Fruit fly (Drosophila melanogaster): ENCODE results near the gene FER.
A peak's percentile ranks its signal among the peaks of the same experiment; 100 is the strongest.

The FER gene

dm6 chr3R:9349267-9349820 is 45.0 kb downstream of the FER start (continued):
- no peak for TF ChIP-seq Doc2 (GFP tag; IDR thresholded peaks at IDR 0.05)
- no peak for TF ChIP-seq CG9215 (GFP tag; IDR thresholded peaks at IDR 0.05)
- peak; percentile 56 for TF ChIP-seq Kr (GFP tag; optimal IDR thresholded peaks at IDR 0.05)
- peak; percentile 91 for TF ChIP-seq grau (tag; optimal IDR thresholded peaks at IDR 0.05)
- TF ChIP-seq Awh (GFP tag; IDR thresholded peaks at IDR 0.05) = 0 out of 2 replicates have a peak, but pooled peaks have one; percentile 7

dm6 chr3R:9348379-9348721 is 46.0 kb downstream of the FER start:
- TF ChIP-seq E2f2 (GFP tag; IDR thresholded peaks at IDR 0.05) (0 out of 2 replicates have a peak, but pooled peaks have one; percentile 3), nom (GFP tag; optimal IDR thresholded peaks at IDR 0.05) (peak; percentile 18), ro (GFP tag; IDR thresholded peaks at IDR 0.05) (no peak), Med (GFP tag) (no peak)

- TF ChIP-seq CG33557 (GFP tag; optimal IDR thresholded peaks at IDR 0.05) (peak; percentile 28), CG12391 (tag; optimal IDR thresholded peaks at IDR 0.05) (peak; percentile 53), Sox102F (GFP tag; optimal IDR thresholded peaks at IDR 0.05) (peak; percentile 17), phol (tag; optimal IDR thresholded peaks at IDR 0.05) (peak; percentile 23), caup (GFP tag; optimal IDR thresholded peaks at IDR 0.05; ENCODE audit: severe bottlenecking) (no peak), CG18599 (GFP tag; optimal IDR thresholded peaks at IDR 0.05) (peak; percentile 46), lbe (GFP tag; optimal IDR thresholded peaks at IDR 0.05) (no peak), Spps (tag; optimal IDR thresholded peaks at IDR 0.05) (no peak), CG15696 (tag; optimal IDR thresholded peaks at IDR 0.05) (peak; percentile 41), CG4424 (GFP tag; optimal IDR thresholded peaks at IDR 0.05) (peak; percentile 43), ci (GFP tag; IDR thresholded peaks at IDR 0.05) (0 out of 3 replicates have a peak, but pooled peaks have one; percentile 13), psq (GFP tag; optimal IDR thresholded peaks at IDR 0.05) (peak; percentile 4), fd96Cb (tag; optimal IDR thresholded peaks at IDR 0.05) (peak; percentile 25), tio (GFP tag; optimal IDR thresholded peaks at IDR 0.05) (peak; percentile 20), CG10979 (tag; optimal IDR thresholded peaks at IDR 0.05) (peak; percentile 61), Blimp-1 (GFP tag; optimal IDR thresholded peaks at IDR 0.05) (peak; percentile 28), CG30403 (GFP tag; optimal IDR thresholded peaks at IDR 0.05) (peak; percentile 19), az2 (GFP tag; optimal IDR thresholded peaks at IDR 0.05) (peak; percentile 10), CG7928 (GFP tag; optimal IDR thresholded peaks at IDR 0.05) (no peak), trem (tag; optimal IDR thresholded peaks at IDR 0.05) (no peak), gem (tag; optimal IDR thresholded peaks at IDR 0.05) (peak; percentile 48), so (GFP tag; IDR thresholded peaks at IDR 0.05) (0 out of 3 replicates have a peak, but pooled peaks have one; percentile 43), tll (GFP tag; optimal IDR thresholded peaks at IDR 0.05) (no peak), lmd (GFP tag; IDR thresholded peaks at IDR 0.05) (0 out of 2 replicates have a peak, but pooled peaks have one; percentile 9), Sry-β (GFP tag; optimal IDR thresholded peaks at IDR 0.05) (no peak), Ssrp (tag; optimal IDR thresholded peaks at IDR 0.05) (peak; percentile 16), Rx (GFP tag; IDR thresholded peaks at IDR 0.05) (0 out of 2 replicates have a peak, but pooled peaks have one; percentile 7), CG2712 (tag; optimal IDR thresholded peaks at IDR 0.05) (peak; percentile 29), CG14860 (GFP tag; IDR thresholded peaks at IDR 0.05; ENCODE audit: partially characterized antibody) (no peak), pros (GFP tag; optimal IDR thresholded peaks at IDR 0.05) (peak; percentile 91), dmrt11E (tag; optimal IDR thresholded peaks at IDR 0.05) (peak; percentile 71), CG31441 (GFP tag; IDR thresholded peaks at IDR 0.05) (0 out of 2 replicates have a peak, but pooled peaks have one; percentile 39), sens (GFP tag) (peak; percentile 47), CG11093 (GFP tag; IDR thresholded peaks at IDR 0.05) (no peak), CG18262 (tag; optimal IDR thresholded peaks at IDR 0.05) (peak; percentile 51), CG12744 (GFP tag; optimal IDR thresholded peaks at IDR 0.05) (no peak)
Observed at dm6 chr3R:9347702-9348378, 46.5 kb downstream of the FER start.

Measured in whole organism, embryonic.